Worm (Caenorhabditis elegans) whole organism, mixed stage, embryonic: ENCODE results near the gene pgp-5.

ENCODE experiments used
- bed-3 ChIP-seq: fragments of 200-800 bp; sonication (Bioruptor generic); optimal IDR thresholded peaks from 3 replicates; lab custom pipeline; 2018; ENCODE audit warnings: mild to moderate bottlenecking, missing genetic modification characterization, moderate library complexity, missing compliant biosample characterization
- blmp-1 ChIP-seq: fragments of 150-350 bp; optimal IDR thresholded peaks from 2 replicates; lab custom pipeline; 2014; ENCODE audit warnings: missing biosample characterization, missing genetic modification characterization
- ceh-39 ChIP-seq: fragments of 150-350 bp; optimal IDR thresholded peaks from 2 replicates; lab custom pipeline; 2014; ENCODE audit warnings: missing biosample characterization, missing genetic modification characterization
- ceh-83 ChIP-seq: fragments of 200-800 bp; sonication (Bioruptor generic); optimal IDR thresholded peaks from 2 replicates; lab custom pipeline; 2018; ENCODE audit warnings: mild to moderate bottlenecking, missing genetic modification characterization, missing compliant biosample characterization
- ces-1 ChIP-seq: fragments of 150-350 bp; optimal IDR thresholded peaks from 2 replicates; lab custom pipeline; 2014; ENCODE audit warnings: missing biosample characterization, missing genetic modification reagents, missing genetic modification characterization
- cnd-1 ChIP-seq: fragments of 200-800 bp; sonication (Bioruptor generic); optimal IDR thresholded peaks from 2 replicates; lab custom pipeline; 2018; ENCODE audit warnings: mild to moderate bottlenecking, missing genetic modification characterization, missing compliant biosample characterization
- elt-1 ChIP-seq: sonication (generic microtip); optimal IDR thresholded peaks from 2 replicates; lab custom pipeline; 2017; ENCODE audit warnings: missing genetic modification characterization, mild to moderate bottlenecking, missing compliant biosample characterization, antibody characterized with exemption, moderate library complexity, borderline replicate concordance; ENCODE audit not compliant: insufficient read depth
- elt-3 ChIP-seq: fragments of 150-350 bp; optimal IDR thresholded peaks from 2 replicates; lab custom pipeline; 2014; ENCODE audit warnings: missing biosample characterization, missing genetic modification characterization
- lin-13 ChIP-seq: fragments of 150-350 bp; optimal IDR thresholded peaks from 2 replicates; lab custom pipeline; 2014; ENCODE audit warnings: missing biosample characterization, missing genetic modification characterization
- lin-32 ChIP-seq: fragments of 200-800 bp; sonication (Bioruptor generic); optimal IDR thresholded peaks from 2 replicates; lab custom pipeline; 2018; ENCODE audit warnings: mild to moderate bottlenecking, missing genetic modification characterization, missing compliant biosample characterization
- lsy-2 ChIP-seq: fragments of 150-350 bp; optimal IDR thresholded peaks from 2 replicates; lab custom pipeline; 2014; ENCODE audit warnings: missing biosample characterization, missing genetic modification characterization
- mab-5 ChIP-seq: fragments of 150-350 bp; optimal IDR thresholded peaks from 2 replicates; lab custom pipeline; 2014; ENCODE audit warnings: missing biosample characterization, missing genetic modification characterization
- mep-1 ChIP-seq: fragments of 150-350 bp; optimal IDR thresholded peaks from 2 replicates; lab custom pipeline; 2017; ENCODE audit warnings: missing biosample characterization, missing genetic modification reagents, missing genetic modification characterization, inconsistent platforms
- nhr-12 ChIP-seq: fragments of 150-350 bp; optimal IDR thresholded peaks from 2 replicates; lab custom pipeline; 2014; ENCODE audit warnings: missing biosample characterization, missing genetic modification characterization
- nhr-2 ChIP-seq: fragments of 150-350 bp; optimal IDR thresholded peaks from 2 replicates; lab custom pipeline; 2014; ENCODE audit warnings: missing biosample characterization, missing genetic modification characterization
- nhr-237 ChIP-seq: fragments of 150-350 bp; optimal IDR thresholded peaks from 2 replicates; lab custom pipeline; 2014; ENCODE audit warnings: missing biosample characterization, missing genetic modification characterization
- nhr-28 ChIP-seq: fragments of 150-350 bp; optimal IDR thresholded peaks from 2 replicates; lab custom pipeline; 2014; ENCODE audit warnings: missing biosample characterization, missing genetic modification characterization
- pha-4 ChIP-seq: fragments of 150-350 bp; optimal IDR thresholded peaks from 2 replicates; lab custom pipeline; 2018; ENCODE audit warnings: missing biosample characterization, missing genetic modification reagents, missing genetic modification characterization
- sem-2 ChIP-seq: fragments of 200-800 bp; sonication (Bioruptor generic); optimal IDR thresholded peaks from 2 replicates; lab custom pipeline; 2018; ENCODE audit warnings: mild to moderate bottlenecking, missing genetic modification characterization, missing compliant biosample characterization
- snpc-4 ChIP-seq: fragments of 150-350 bp; optimal IDR thresholded peaks from 2 replicates; lab custom pipeline; 2014; ENCODE audit warnings: missing biosample characterization, missing genetic modification characterization
- sptf-1 ChIP-seq: sonication (generic microtip); optimal IDR thresholded peaks from 2 replicates; lab custom pipeline; 2017; ENCODE audit warnings: mild to moderate bottlenecking, missing genetic modification characterization, moderate library complexity, missing compliant biosample characterization
- tbx-8 ChIP-seq: fragments of 200-800 bp; sonication (Bioruptor generic); optimal IDR thresholded peaks from 2 replicates; lab custom pipeline; 2018; ENCODE audit warnings: mild to moderate bottlenecking, missing genetic modification characterization, moderate library complexity, missing compliant biosample characterization
- unc-120 ChIP-seq: sonication (generic microtip); optimal IDR thresholded peaks from 2 replicates; lab custom pipeline; 2017; ENCODE audit warnings: missing genetic modification characterization, missing compliant biosample characterization; ENCODE audit not compliant: poor library complexity, severe bottlenecking
- unc-39 ChIP-seq: fragments of 150-350 bp; optimal IDR thresholded peaks from 2 replicates; lab custom pipeline; 2014; ENCODE audit warnings: missing biosample characterization, missing genetic modification characterization
- unc-62 ChIP-seq: fragments of 150-350 bp; optimal IDR thresholded peaks from 2 replicates; lab custom pipeline; 2014; ENCODE audit warnings: missing biosample characterization, missing genetic modification reagents, missing genetic modification characterization
- zip-8 ChIP-seq: fragments of 150-350 bp; optimal IDR thresholded peaks from 2 replicates; lab custom pipeline; 2014; ENCODE audit warnings: missing biosample characterization, missing genetic modification characterization
- ztf-11 ChIP-seq: fragments of 150-350 bp; optimal IDR thresholded peaks from 2 replicates; lab custom pipeline; 2014; ENCODE audit warnings: missing biosample characterization, missing genetic modification characterization

The pgp-5 gene

ce11 chrX:10883203-10883602, 24.1 kb upstream of the pgp-5 start, which contains the start of gene T21E8.7:
Gene T21E8.7 (plus strand): TSS chrX:10883503.
- TF ChIP-seq lin-13 (tag; lab: Kevin White, UChicago) = no peak
- no peak for TF ChIP-seq cnd-1 (tag; lab: Kevin White, UChicago)
- no peak for TF ChIP-seq unc-39 (tag; lab: Kevin White, UChicago)

- TF ChIP-seq elt-1 (no peak), snpc-4 (tag; lab: Kevin White, UChicago) (no peak), ceh-39 (tag; lab: Kevin White, UChicago) (no peak), lsy-2 (tag; lab: Kevin White, UChicago) (no peak), tbx-8 (no peak), sem-2 (no peak)
- TF ChIP-seq, all 35 proteins: peak for 0
Measured at ce11 chrX:10881984-10882383, 22.9 kb upstream of the pgp-5 start, which contains the start of gene T21E8.6. Gene T21E8.6 (plus strand): TSS chrX:10882284.

ce11 chrX:10880509-10880908, 21.4 kb upstream of the pgp-5 start, which contains the start of gene T21E8.4:
Gene T21E8.4 (plus strand): TSS chrX:10880809.
- no peak for TF ChIP-seq mep-1 (tag; lab: Kevin White, UChicago)
- no peak for TF ChIP-seq cnd-1 (tag; lab: Kevin White, UChicago)
- TF ChIP-seq blmp-1 = no peak
- TF ChIP-seq lin-13 (tag; lab: Kevin White, UChicago) = no peak
- TF ChIP-seq ceh-83 (GFP tag; lab: Kevin White, UChicago) = no peak
- TF ChIP-seq nhr-2 (tag; lab: Kevin White, UChicago) = no peak
- TF ChIP-seq nhr-237 = no peak
- no peak for TF ChIP-seq ztf-11 (tag; lab: Kevin White, UChicago)
- no peak for TF ChIP-seq nhr-12 (tag; lab: Kevin White, UChicago)
- no peak for TF ChIP-seq ceh-39 (tag; lab: Kevin White, UChicago)
- TF ChIP-seq sem-2 = no peak
- no peak for TF ChIP-seq lin-32 (GFP tag; lab: Kevin White, UChicago)
- TF ChIP-seq tbx-8 = no peak
- TF ChIP-seq lsy-2 (tag; lab: Kevin White, UChicago) = no peak
- TF ChIP-seq bed-3 (GFP tag; lab: Kevin White, UChicago) = no peak
- no peak for TF ChIP-seq zip-8
- no peak for TF ChIP-seq nhr-28 (tag; lab: Kevin White, UChicago)
- no peak for TF ChIP-seq snpc-4 (tag; lab: Kevin White, UChicago)
- no peak for TF ChIP-seq elt-1
- TF ChIP-seq unc-120 (tag; lab: Kevin White, UChicago) = no peak

- peak; percentile 94 for TF ChIP-seq zip-8
- TF ChIP-seq snpc-4 (tag; lab: Kevin White, UChicago) = no peak
- TF ChIP-seq pha-4 = no peak
- no peak for TF ChIP-seq ceh-83 (GFP tag; lab: Kevin White, UChicago)
- no peak for TF ChIP-seq unc-39 (tag; lab: Kevin White, UChicago)
- TF ChIP-seq elt-1 = no peak
- TF ChIP-seq mab-5 (tag; lab: Kevin White, UChicago) = no peak
Measured at ce11 chrX:10877138-10877743, 18.1 kb upstream of the pgp-5 start, which contains the start of gene pgp-6. Gene pgp-6 (minus strand): TSS chrX:10877425.

ce11 chrX:10870137-10870536, 11.0 kb upstream of the pgp-5 start, which contains the start of gene pgp-7:
Gene pgp-7 (minus strand): TSS chrX:10870237.
- TF ChIP-seq nhr-2 (tag; lab: Kevin White, UChicago) (no peak), unc-120 (tag; lab: Kevin White, UChicago) (no peak), elt-3 (tag; lab: Kevin White, UChicago) (no peak), lsy-2 (tag; lab: Kevin White, UChicago) (no peak), ces-1 (GFP tag; lab: Kevin White, UChicago) (no peak), mep-1 (tag; lab: Kevin White, UChicago) (no peak)

ce11 chrX:10864322-10864721, 5.2 kb upstream of the pgp-5 start, which contains the start of gene pgp-8:
Gene pgp-8 (minus strand): TSS chrX:10864422.
- TF ChIP-seq blmp-1 = no peak

ce11 chrX:10862582-10862981, 3.5 kb upstream of the pgp-5 start:
- TF ChIP-seq pha-4 (no peak), ces-1 (GFP tag; lab: Kevin White, UChicago) (no peak), sptf-1 (tag; lab: Kevin White, UChicago) (no peak), zip-8 (no peak), unc-62 (GFP tag; lab: Kevin White, UChicago) (no peak), mep-1 (tag; lab: Kevin White, UChicago) (no peak), unc-39 (tag; lab: Kevin White, UChicago) (no peak), nhr-12 (tag; lab: Kevin White, UChicago) (no peak), elt-1 (no peak)
